Worm (Caenorhabditis elegans) whole organism, late embryonic: ENCODE results near the gene str-113.

ENCODE experiments used
- F13H6.1 ChIP-seq: sonication (generic microtip); optimal IDR thresholded peaks from 2 replicates; lab custom pipeline; 2016; ENCODE audit warnings: missing genetic modification characterization, missing compliant biosample characterization
- fax-1 ChIP-seq: sonication (generic microtip); optimal IDR thresholded peaks from 2 replicates; lab custom pipeline; 2016; ENCODE audit warnings: missing genotype, missing genetic modification characterization, missing compliant biosample characterization
- fkh-10 ChIP-seq: fragments of 150-350 bp; optimal IDR thresholded peaks from 2 replicates; lab custom pipeline; 2014; ENCODE audit warnings: missing biosample characterization, missing genetic modification reagents, missing genetic modification characterization
- lin-11 ChIP-seq: fragments of 200-800 bp; sonication (Bioruptor generic); optimal IDR thresholded peaks from 2 replicates; lab custom pipeline; 2018; ENCODE audit warnings: mild to moderate bottlenecking, missing genetic modification characterization, missing compliant biosample characterization
- mec-3 ChIP-seq: sonication (generic microtip); optimal IDR thresholded peaks from 2 replicates; lab custom pipeline; 2016; ENCODE audit warnings: borderline replicate concordance, missing genetic modification characterization, missing compliant biosample characterization
- nhr-11 ChIP-seq: fragments of 150-350 bp; optimal IDR thresholded peaks from 2 replicates; lab custom pipeline; 2014; ENCODE audit warnings: missing biosample characterization, missing genetic modification characterization
- odd-2 ChIP-seq: sonication (generic microtip); optimal IDR thresholded peaks from 2 replicates; lab custom pipeline; 2017; ENCODE audit warnings: antibody characterized with exemption, mild to moderate bottlenecking, missing genetic modification characterization, missing compliant biosample characterization
- pag-3 ChIP-seq: sonication (generic microtip); optimal IDR thresholded peaks from 2 replicates; lab custom pipeline; 2016; ENCODE audit warnings: missing compliant biosample characterization, missing genetic modification characterization, borderline replicate concordance
- pqm-1 ChIP-seq: sonication (generic microtip); optimal IDR thresholded peaks from 2 replicates; lab custom pipeline; 2016; ENCODE audit warnings: missing genetic modification characterization, missing compliant biosample characterization
- rnt-1 ChIP-seq: sonication (generic microtip); optimal IDR thresholded peaks from 2 replicates; lab custom pipeline; 2016; ENCODE audit warnings: missing genetic modification characterization, missing compliant biosample characterization
- tbx-2 ChIP-seq: sonication (generic microtip); optimal IDR thresholded peaks from 2 replicates; lab custom pipeline; 2016; ENCODE audit warnings: missing genetic modification characterization, missing compliant biosample characterization
- unc-42 ChIP-seq: sonication (generic microtip); optimal IDR thresholded peaks from 2 replicates; lab custom pipeline; 2016; ENCODE audit warnings: missing genotype, missing genetic modification characterization, missing compliant biosample characterization
- unc-55 ChIP-seq: sonication (generic microtip); optimal IDR thresholded peaks from 2 replicates; lab custom pipeline; 2017; ENCODE audit warnings: missing biosample characterization, missing genetic modification reagents, missing genetic modification characterization

ce11 chrV:3702998-3703397, 36.2 kb upstream of the str-113 start:
- TF ChIP-seq pqm-1 (tag; lab: Kevin White, UChicago) (no peak), lin-11 (no peak), nhr-11 (no peak), rnt-1 (tag; lab: Kevin White, UChicago) (no peak), fax-1 (tag; lab: Kevin White, UChicago) (no peak), unc-42 (tag; lab: Kevin White, UChicago) (no peak), fkh-10 (no peak), pag-3 (no peak), F13H6.1 (tag; lab: Kevin White, UChicago) (no peak), tbx-2 (tag; lab: Kevin White, UChicago) (no peak), unc-55 (no peak), odd-2 (no peak), mec-3 (tag; lab: Kevin White, UChicago) (no peak)
